Worm (Caenorhabditis elegans) whole organism, mixed stage, embryonic: Measurements from ENCODE around the gene nspg-1.
"Not testable (repeated sequence)": the region's sequence is repeated elsewhere in the genome, so short reads cannot be mapped to it uniquely, and the experiment has no call there.

ENCODE experiments used
- bed-3 ChIP-seq: fragments of 200-800 bp; sonication (Bioruptor generic); optimal IDR thresholded peaks from 3 replicates; lab custom pipeline; 2018; ENCODE audit warnings: mild to moderate bottlenecking, missing genetic modification characterization, moderate library complexity, missing compliant biosample characterization
- cnd-1 ChIP-seq: fragments of 200-800 bp; sonication (Bioruptor generic); optimal IDR thresholded peaks from 2 replicates; lab custom pipeline; 2018; ENCODE audit warnings: mild to moderate bottlenecking, missing genetic modification characterization, missing compliant biosample characterization
- lin-32 ChIP-seq: fragments of 200-800 bp; sonication (Bioruptor generic); optimal IDR thresholded peaks from 2 replicates; lab custom pipeline; 2018; ENCODE audit warnings: mild to moderate bottlenecking, missing genetic modification characterization, missing compliant biosample characterization
- mep-1 ChIP-seq: fragments of 150-350 bp; optimal IDR thresholded peaks from 2 replicates; lab custom pipeline; 2017; ENCODE audit warnings: missing biosample characterization, missing genetic modification reagents, missing genetic modification characterization, inconsistent platforms
- nhr-12 ChIP-seq: fragments of 150-350 bp; optimal IDR thresholded peaks from 2 replicates; lab custom pipeline; 2014; ENCODE audit warnings: missing biosample characterization, missing genetic modification characterization
- nhr-237 ChIP-seq: fragments of 150-350 bp; optimal IDR thresholded peaks from 2 replicates; lab custom pipeline; 2014; ENCODE audit warnings: missing biosample characterization, missing genetic modification characterization
- nhr-28 ChIP-seq: fragments of 150-350 bp; optimal IDR thresholded peaks from 2 replicates; lab custom pipeline; 2014; ENCODE audit warnings: missing biosample characterization, missing genetic modification characterization
- pha-4 ChIP-seq: fragments of 150-350 bp; optimal IDR thresholded peaks from 2 replicates; lab custom pipeline; 2018; ENCODE audit warnings: missing biosample characterization, missing genetic modification reagents, missing genetic modification characterization
- snpc-4 ChIP-seq: fragments of 150-350 bp; optimal IDR thresholded peaks from 2 replicates; lab custom pipeline; 2014; ENCODE audit warnings: missing biosample characterization, missing genetic modification characterization
- unc-120 ChIP-seq: sonication (generic microtip); optimal IDR thresholded peaks from 2 replicates; lab custom pipeline; 2017; ENCODE audit warnings: missing genetic modification characterization, missing compliant biosample characterization; ENCODE audit not compliant: poor library complexity, severe bottlenecking
- unc-39 ChIP-seq: fragments of 150-350 bp; optimal IDR thresholded peaks from 2 replicates; lab custom pipeline; 2014; ENCODE audit warnings: missing biosample characterization, missing genetic modification characterization
- unc-62 ChIP-seq: fragments of 150-350 bp; optimal IDR thresholded peaks from 2 replicates; lab custom pipeline; 2014; ENCODE audit warnings: missing biosample characterization, missing genetic modification reagents, missing genetic modification characterization
- ztf-11 ChIP-seq: fragments of 150-350 bp; optimal IDR thresholded peaks from 2 replicates; lab custom pipeline; 2014; ENCODE audit warnings: missing biosample characterization, missing genetic modification characterization

DNA sequence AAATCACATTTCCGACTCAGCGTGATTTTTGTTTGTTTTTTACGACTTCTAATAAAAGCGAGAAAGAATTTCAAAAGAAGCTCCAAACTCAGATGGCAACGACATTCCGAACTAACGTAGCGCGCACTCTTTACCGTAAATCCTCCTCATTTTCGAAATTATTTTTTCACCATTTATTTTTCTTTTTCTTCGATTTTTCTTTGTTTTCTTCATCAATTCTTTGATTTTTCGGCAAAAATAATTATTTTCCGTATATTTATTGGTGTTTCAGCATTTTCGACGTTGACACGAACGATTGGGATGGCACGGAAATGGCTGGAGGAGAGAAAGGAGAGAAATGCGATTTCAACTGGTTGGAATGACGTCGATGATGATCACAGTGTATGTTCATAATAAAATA, 2.3 kb downstream of the nspg-1 start, which contains the start of gene T07F10.5:
- TF ChIP-seq unc-120 (tag; lab: Kevin White, UChicago); mep-1 (tag; lab: Kevin White, UChicago); ztf-11; bed-3 (GFP tag; lab: Kevin White, UChicago); nhr-237 (tag; lab: Kevin White, UChicago); snpc-4; unc-39 (tag; lab: Kevin White, UChicago); nhr-28 (tag; lab: Kevin White, UChicago); pha-4 (tag; lab: Kevin White, UChicago); unc-62; cnd-1 (tag; lab: Kevin White, UChicago); lin-32; nhr-12 (tag; lab: Kevin White, UChicago): not testable (repeated sequence)
